Fruit fly (Drosophila melanogaster) whole organism, embryonic: ENCODE results near the gene CG13138.

Source experiments
- BEAF-32 ChIP-seq: fragments of 200-800 bp; sonication (Bioruptor generic); optimal IDR thresholded peaks from 3 replicates; lab custom pipeline; 2017; ENCODE audit warnings: missing biosample characterization, missing genetic modification characterization, mild to moderate bottlenecking, moderate library complexity, missing genetic modification reagents
- CG12155 ChIP-seq: fragments of 200-800 bp; sonication (Bioruptor generic); optimal IDR thresholded peaks from 3 replicates; lab custom pipeline; 2016; ENCODE audit warnings: missing biosample characterization, missing genetic modification characterization
- CG12769 ChIP-seq: fragments of 200-800 bp; sonication (Bioruptor generic); optimal IDR thresholded peaks from 2 replicates; lab custom pipeline; 2019; ENCODE audit warnings: missing biosample characterization, mild to moderate bottlenecking, missing genetic modification characterization, moderate library complexity
- CG13296 ChIP-seq: fragments of 200-800 bp; sonication (Bioruptor generic); optimal IDR thresholded peaks from 3 replicates; lab custom pipeline; 2018; ENCODE audit warnings: missing biosample characterization, mild to moderate bottlenecking, missing genetic modification characterization
- CG17359 ChIP-seq: fragments of 200-800 bp; sonication (Bioruptor generic); optimal IDR thresholded peaks from 3 replicates; lab custom pipeline; 2018; ENCODE audit warnings: missing biosample characterization, mild to moderate bottlenecking, missing genetic modification characterization, moderate library complexity
- CG18476 ChIP-seq: fragments of 200-800 bp; sonication (Bioruptor generic); optimal IDR thresholded peaks from 2 replicates; lab custom pipeline; 2016; ENCODE audit warnings: missing biosample characterization, mild to moderate bottlenecking, missing genetic modification characterization
- CG2129 ChIP-seq: fragments of 200-800 bp; sonication (Bioruptor generic); IDR thresholded peaks from 2 replicates; pipeline ENCODE4 v1.3.6; 2022; ENCODE audit warnings: missing biosample characterization, missing genetic modification characterization; ENCODE audit not compliant: partially characterized antibody
- CG2199 ChIP-seq: fragments of 200-800 bp; sonication (Bioruptor generic); IDR thresholded peaks from 3 replicates; pipeline ENCODE4 v1.3.6; 2022; ENCODE audit warnings: missing biosample characterization, missing genetic modification characterization
- CG30020 ChIP-seq: fragments of 200-800 bp; optimal IDR thresholded peaks from 2 replicates; lab custom pipeline; 2019; ENCODE audit warnings: missing biosample characterization, mild to moderate bottlenecking, missing genetic modification characterization, moderate library complexity
- CG31441 ChIP-seq: fragments of 200-800 bp; sonication (Bioruptor generic); IDR thresholded peaks from 2 replicates; pipeline ENCODE4 v1.3.6; 2022; ENCODE audit warnings: missing biosample characterization, missing genetic modification characterization
- CG3163 ChIP-seq: fragments of 200-800 bp; sonication (Bioruptor generic); optimal IDR thresholded peaks from 3 replicates; lab custom pipeline; 2016; ENCODE audit warnings: missing biosample characterization, missing genetic modification characterization
- CG42726 ChIP-seq: fragments of 200-800 bp; sonication (Bioruptor generic); IDR thresholded peaks from 2 replicates; pipeline ENCODE4 v1.3.6; 2022; ENCODE audit warnings: missing biosample characterization, missing genetic modification characterization; ENCODE audit not compliant: partially characterized antibody
- CG6854 ChIP-seq: fragments of 200-800 bp; sonication (Bioruptor generic); optimal IDR thresholded peaks from 3 replicates; lab custom pipeline; 2017; ENCODE audit warnings: missing biosample characterization, mild to moderate bottlenecking, missing genetic modification characterization
- CG7745 ChIP-seq: fragments of 200-800 bp; sonication (Bioruptor generic); optimal IDR thresholded peaks from 2 replicates; lab custom pipeline; 2018; ENCODE audit warnings: missing biosample characterization, mild to moderate bottlenecking, missing genetic modification characterization, moderate library complexity
- CG7963 ChIP-seq: fragments of 200-800 bp; sonication (Bioruptor generic); IDR thresholded peaks from 3 replicates; pipeline ENCODE4 v1.3.6; 2022; ENCODE audit warnings: missing biosample characterization, missing genetic modification characterization; ENCODE audit not compliant: partially characterized antibody
- CG8290 ChIP-seq, 3 experiments: fragments of 200-800 bp; sonication (Bioruptor generic); optimal IDR thresholded peaks; 2 replicates each; lab custom pipeline; 2016 to 2019; ENCODE audit warnings: missing biosample characterization in 3 of 3, missing genetic modification characterization in 3 of 3, mild to moderate bottlenecking in 2 of 3, moderate library complexity in 1 of 3
- CG9932 ChIP-seq: fragments of 200-800 bp; sonication (Bioruptor generic); IDR thresholded peaks from 2 replicates; pipeline ENCODE4 v1.3.6; 2022; ENCODE audit warnings: missing biosample characterization, missing genetic modification characterization
- CTCF ChIP-seq: fragments of 200-800 bp; sonication (Bioruptor generic); optimal IDR thresholded peaks from 2 replicates; lab custom pipeline; 2017; ENCODE audit warnings: missing biosample characterization, mild to moderate bottlenecking, missing genetic modification characterization, moderate library complexity
- D19A ChIP-seq: fragments of 200-800 bp; optimal IDR thresholded peaks from 3 replicates; lab custom pipeline; 2019; ENCODE audit warnings: missing biosample characterization, mild to moderate bottlenecking, missing genetic modification characterization, moderate library complexity
- D19B ChIP-seq: fragments of 200-800 bp; sonication (Bioruptor generic); optimal IDR thresholded peaks from 2 replicates; lab custom pipeline; 2017; ENCODE audit warnings: missing biosample characterization, mild to moderate bottlenecking, missing genetic modification characterization
- Dbx ChIP-seq: fragments of 200-800 bp; sonication (Bioruptor generic); IDR thresholded peaks from 3 replicates; pipeline ENCODE4 v1.3.6; 2022; ENCODE audit warnings: missing biosample characterization, missing genetic modification characterization
- Drgx ChIP-seq: fragments of 200-800 bp; sonication (Bioruptor generic); IDR thresholded peaks from 2 replicates; pipeline ENCODE4 v1.3.6; 2022; ENCODE audit warnings: missing biosample characterization, missing genetic modification characterization
- E2f2 ChIP-seq: fragments of 200-800 bp; sonication (Bioruptor generic); IDR thresholded peaks from 2 replicates; pipeline ENCODE4 v1.3.6; 2022; ENCODE audit warnings: missing biosample characterization, missing genetic modification characterization
- GATAe ChIP-seq: fragments of 200-800 bp; sonication (Bioruptor generic); conservative IDR thresholded peaks from 2 replicates; pipeline ENCODE4 v1.3.6; 2022; ENCODE audit warnings: missing biosample characterization, missing genetic modification characterization
- Hr78 ChIP-seq, 2 experiments: fragments of 200-800 bp in 1 of 2; fragments of >200 bp in 1 of 2; sonication (Bioruptor generic) in 1 of 2; optimal IDR thresholded peaks; 2 replicates each; lab custom pipeline; 2017 to 2019; ENCODE audit warnings: missing biosample characterization in 2 of 2, missing genetic modification characterization in 2 of 2, mild to moderate bottlenecking in 1 of 2, moderate library complexity in 1 of 2
- Lhr ChIP-seq: fragments of 200-800 bp; sonication (Bioruptor generic); optimal IDR thresholded peaks from 3 replicates; lab custom pipeline; 2017; ENCODE audit warnings: mild to moderate bottlenecking, missing biosample characterization, missing genetic modification reagents, missing genetic modification characterization
- MESR4 ChIP-seq: fragments of 200-800 bp; sonication (Bioruptor generic); optimal IDR thresholded peaks from 2 replicates; lab custom pipeline; 2018; ENCODE audit warnings: missing biosample characterization, mild to moderate bottlenecking, missing genetic modification characterization, moderate library complexity
- Med ChIP-seq: fragments of 200-800 bp; sonication (Bioruptor generic); peaks from one replicate; lab custom pipeline; 2016; ENCODE audit warnings: missing biosample characterization, missing genetic modification characterization, mild to moderate bottlenecking, inconsistent platforms, moderate library complexity
- Meics ChIP-seq: fragments of 200-800 bp; sonication (Bioruptor generic); optimal IDR thresholded peaks from 2 replicates; lab custom pipeline; 2017; ENCODE audit warnings: missing biosample characterization, mild to moderate bottlenecking, missing genetic modification characterization
- Nf-YC ChIP-seq: fragments of 200-800 bp; optimal IDR thresholded peaks from 3 replicates; lab custom pipeline; 2019; ENCODE audit warnings: missing biosample characterization, mild to moderate bottlenecking, missing genetic modification characterization, moderate library complexity
- Pdp1 ChIP-seq, 2 experiments: fragments of 200-800 bp; sonication (Bioruptor generic); optimal IDR thresholded peaks; 3 replicates each; lab custom pipeline; 2016; ENCODE audit warnings: missing biosample characterization in 2 of 2, missing genetic modification characterization in 2 of 2, mild to moderate bottlenecking in 1 of 2, moderate library complexity in 1 of 2
- Sry-δ ChIP-seq: fragments of 200-800 bp; sonication (Bioruptor generic); optimal IDR thresholded peaks from 2 replicates; lab custom pipeline; 2016; ENCODE audit warnings: missing biosample characterization, missing genetic modification characterization
- caup ChIP-seq: fragments of 200-800 bp; sonication (Bioruptor generic); optimal IDR thresholded peaks from 3 replicates; lab custom pipeline; 2017; ENCODE audit warnings: missing biosample characterization, mild to moderate bottlenecking, missing genetic modification characterization, moderate library complexity; ENCODE audit not compliant: severe bottlenecking
- esg ChIP-seq: fragments of 200-800 bp; sonication (Bioruptor generic); conservative IDR thresholded peaks from 2 replicates; pipeline ENCODE4 v1.3.6; 2022; ENCODE audit warnings: missing biosample characterization, missing genetic modification characterization
- exex ChIP-seq: fragments of 200-800 bp; sonication (Bioruptor generic); optimal IDR thresholded peaks from 4 replicates; lab custom pipeline; 2018; ENCODE audit warnings: missing biosample characterization, mild to moderate bottlenecking, missing genetic modification characterization, moderate library complexity
- gro ChIP-seq: fragments of 200-800 bp; sonication (Bioruptor generic); optimal IDR thresholded peaks from 2 replicates; lab custom pipeline; 2016; ENCODE audit warnings: missing biosample characterization, missing genetic modification characterization
- her ChIP-seq: fragments of 200-800 bp; sonication (Bioruptor generic); optimal IDR thresholded peaks from 2 replicates; lab custom pipeline; 2016; ENCODE audit warnings: missing biosample characterization, missing genetic modification characterization
- inv ChIP-seq: fragments of 200-800 bp; sonication (Bioruptor generic); IDR thresholded peaks from 2 replicates; pipeline ENCODE4 v1.3.6; 2022; ENCODE audit warnings: missing biosample characterization, missing genetic modification characterization; ENCODE audit not compliant: partially characterized antibody
- nom ChIP-seq: fragments of 200-800 bp; sonication (Bioruptor generic); optimal IDR thresholded peaks from 2 replicates; lab custom pipeline; 2017; ENCODE audit warnings: missing biosample characterization, missing genetic modification characterization, mild to moderate bottlenecking, moderate library complexity, missing genetic modification reagents
- pzg ChIP-seq: fragments of 200-800 bp; sonication (Bioruptor generic); optimal IDR thresholded peaks from 3 replicates; lab custom pipeline; 2018; ENCODE audit warnings: missing biosample characterization, mild to moderate bottlenecking, missing genetic modification characterization, moderate library complexity
- row ChIP-seq: fragments of 200-800 bp; sonication (Bioruptor generic); IDR thresholded peaks from 3 replicates; pipeline ENCODE4 v1.3.6; 2022; ENCODE audit warnings: missing biosample characterization, missing genetic modification characterization
- schlank ChIP-seq: fragments of 200-800 bp; sonication (Bioruptor generic); optimal IDR thresholded peaks from 2 replicates; lab custom pipeline; 2018; ENCODE audit warnings: missing biosample characterization, mild to moderate bottlenecking, missing genetic modification characterization
- sens ChIP-seq: fragments of 200-800 bp; sonication (Bioruptor generic); peaks from one replicate; lab custom pipeline; 2016; ENCODE audit warnings: missing biosample characterization, missing genetic modification characterization
- sug ChIP-seq: fragments of 200-800 bp; optimal IDR thresholded peaks from 2 replicates; lab custom pipeline; 2019; ENCODE audit warnings: missing biosample characterization, mild to moderate bottlenecking, missing genetic modification characterization, moderate library complexity

CG13138 gene

dm6 chr2L:10327790-10328189, 26.0 kb upstream of the CG13138 start, which contains the start of gene RnrL (continued):
- TF ChIP-seq pzg (peak; percentile 40), CG30020 (tag; lab: Kevin White, UChicago) (peak; percentile 89), CG12155 (GFP tag; lab: Kevin White, UChicago) (no peak), BEAF-32 (peak; percentile 7), CG18476 (no peak)

dm6 chr2L:10322773-10323487, 21.1 kb upstream of the CG13138 start, which contains the start of gene CG5381:
Gene CG5381 (minus strand): TSS chr2L:10323102.
- TF ChIP-seq inv (GFP tag; lab: Robert Waterston, UW) = no peak
- TF ChIP-seq row (GFP tag; lab: Robert Waterston, UW) = peak; percentile 44; the same call in 2 of the 3 replicates
- TF ChIP-seq Pdp1 (GFP tag; optimal IDR thresholded peaks at IDR 0.05; lab: Kevin White, UChicago) = peak in 1 of 2 experiments; percentile 82
- TF ChIP-seq her (GFP tag; lab: Kevin White, UChicago) = no peak
- no peak for TF ChIP-seq GATAe (GFP tag; lab: Robert Waterston, UW)
- TF ChIP-seq sug (tag; lab: Kevin White, UChicago) = peak; percentile 15
- peak; percentile 96 for TF ChIP-seq D19B (GFP tag; lab: Kevin White, UChicago)
- TF ChIP-seq CG8290 (GFP tag; optimal IDR thresholded peaks at IDR 0.05; lab: Kevin White, UChicago) = no peak
- TF ChIP-seq CG8290 (tag; optimal IDR thresholded peaks at IDR 0.05; lab: Kevin White, UChicago) = no peak
- TF ChIP-seq MESR4 (GFP tag; lab: Kevin White, UChicago) = no peak
- no peak for TF ChIP-seq Nf-YC (tag; lab: Kevin White, UChicago)
- TF ChIP-seq CG7963 (GFP tag; lab: Robert Waterston, UW) = no peak
- no peak for TF ChIP-seq CG31441
- no peak for TF ChIP-seq Lhr (GFP tag; lab: Kevin White, UChicago)
- no peak for TF ChIP-seq esg (GFP tag; lab: Robert Waterston, UW)
- TF ChIP-seq schlank (tag; lab: Kevin White, UChicago) = no peak

- TF ChIP-seq sens (peak; percentile 50), CG17359 (tag; lab: Kevin White, UChicago) (no peak), D19A (tag; lab: Kevin White, UChicago) (peak; percentile 18), CG9932 (GFP tag; lab: Robert Waterston, UW) (no peak), CG7745 (tag; lab: Kevin White, UChicago) (no peak)
Observed at dm6 chr2L:10322176-10322575, 20.4 kb upstream of the CG13138 start, which contains the start of gene CG4995. Gene CG4995 (plus strand): TSS chr2L:10322476.

dm6 chr2L:10321612-10322011, 19.8 kb upstream of the CG13138 start:
- TF ChIP-seq CG13296 (GFP tag; lab: Kevin White, UChicago) (peak; percentile 48), gro (GFP tag; lab: Kevin White, UChicago) (peak; percentile 11), CG42726 (no peak), nom (GFP tag; lab: Kevin White, UChicago) (peak; percentile 69), CG3163 (GFP tag; lab: Kevin White, UChicago) (peak; percentile 15), CG2129 (GFP tag; lab: Robert Waterston, UW) (no peak), Nf-YC (tag; lab: Kevin White, UChicago) (peak; percentile 5), Med (GFP tag; lab: Kevin White, UChicago) (peak; percentile 80), CG12769 (tag; lab: Kevin White, UChicago) (peak; percentile 98), Sry-δ (GFP tag; lab: Kevin White, UChicago) (no peak), Hr78 (GFP tag; optimal IDR thresholded peaks at IDR 0.05; lab: Kevin White, UChicago) (peak in 1 of 2 experiments; percentile 97), exex (tag; lab: Kevin White, UChicago) (peak; percentile 65), CG6854 (GFP tag; lab: Kevin White, UChicago) (peak; percentile 8), Meics (GFP tag; lab: Kevin White, UChicago) (peak; percentile 4), Dbx (peak; percentile 28; the same call in 1 of the 3 replicates), CTCF (GFP tag; lab: Kevin White, UChicago) (peak; percentile 30), E2f2 (peak; percentile 26; the same call in 1 of the 2 replicates), caup (GFP tag; lab: Kevin White, UChicago) (peak; percentile 36), CG2199 (GFP tag; lab: Robert Waterston, UW) (peak; percentile 87), Drgx (GFP tag; lab: Robert Waterston, UW) (no peak)
